Fruit fly (Drosophila melanogaster) whole organism, embryonic: Measurements from ENCODE around the gene Lcp65Ag3.

Experiments
- CG10431 ChIP-seq: fragments of 200-800 bp; sonication (Bioruptor generic); optimal IDR thresholded peaks from 3 replicates; lab custom pipeline; 2018; ENCODE audit warnings: missing biosample characterization, mild to moderate bottlenecking, missing genetic modification characterization
- CG10959 ChIP-seq: fragments of 200-800 bp; sonication (Bioruptor generic); IDR thresholded peaks from 2 replicates; pipeline ENCODE4 v1.3.6; 2022; ENCODE audit warnings: missing biosample characterization, missing genetic modification characterization
- CG11398 ChIP-seq: fragments of 200-800 bp; sonication (Bioruptor generic); optimal IDR thresholded peaks from 2 replicates; lab custom pipeline; 2016; ENCODE audit warnings: missing biosample characterization, missing genetic modification characterization
- CG11723 ChIP-seq: fragments of 200-800 bp; sonication (Bioruptor generic); optimal IDR thresholded peaks from 2 replicates; lab custom pipeline; 2017; ENCODE audit warnings: missing biosample characterization, mild to moderate bottlenecking, missing genetic modification characterization
- CG13123 ChIP-seq: fragments of 200-800 bp; sonication (Bioruptor generic); optimal IDR thresholded peaks from 2 replicates; lab custom pipeline; 2016; ENCODE audit warnings: missing biosample characterization, missing genetic modification characterization
- CG1602 ChIP-seq: fragments of 200-800 bp; sonication (Bioruptor generic); optimal IDR thresholded peaks from 3 replicates; lab custom pipeline; 2016; ENCODE audit warnings: missing biosample characterization, missing genetic modification characterization
- CG17568 ChIP-seq: fragments of 200-800 bp; sonication (Bioruptor generic); optimal IDR thresholded peaks from 2 replicates; lab custom pipeline; 2018; ENCODE audit warnings: missing biosample characterization, mild to moderate bottlenecking, missing genetic modification characterization, moderate library complexity
- CG2120 ChIP-seq: fragments of 200-800 bp; sonication (Bioruptor generic); optimal IDR thresholded peaks from 3 replicates; lab custom pipeline; 2016; ENCODE audit warnings: missing biosample characterization, missing genetic modification characterization
- CG30431 ChIP-seq: fragments of 200-800 bp; sonication (Bioruptor generic); optimal IDR thresholded peaks from 2 replicates; lab custom pipeline; 2017; ENCODE audit warnings: missing biosample characterization, missing genetic modification characterization
- CG33557 ChIP-seq: fragments of 200-800 bp; sonication (Bioruptor generic); optimal IDR thresholded peaks from 2 replicates; lab custom pipeline; 2019; ENCODE audit warnings: missing biosample characterization, mild to moderate bottlenecking, missing genetic modification characterization, moderate library complexity
- CG4282 ChIP-seq: fragments of 200-800 bp; sonication (Bioruptor generic); optimal IDR thresholded peaks from 2 replicates; lab custom pipeline; 2016; ENCODE audit warnings: missing biosample characterization, missing genetic modification characterization
- CG4360 ChIP-seq: fragments of 200-800 bp; sonication (Bioruptor generic); IDR thresholded peaks from 2 replicates; pipeline ENCODE4 v1.3.6; 2022; ENCODE audit warnings: missing biosample characterization, missing genetic modification characterization
- CG43689 ChIP-seq: fragments of 200-800 bp; sonication (Bioruptor generic); IDR thresholded peaks from 2 replicates; pipeline ENCODE4 v1.3.6; 2022; ENCODE audit warnings: missing biosample characterization, missing genetic modification characterization
- CG4424 ChIP-seq: fragments of 200-800 bp; sonication (Bioruptor generic); optimal IDR thresholded peaks from 3 replicates; lab custom pipeline; 2016; ENCODE audit warnings: missing biosample characterization, missing genetic modification characterization
- CG5180 ChIP-seq: fragments of 200-800 bp; sonication (Bioruptor generic); optimal IDR thresholded peaks from 3 replicates; lab custom pipeline; 2017; ENCODE audit warnings: missing biosample characterization, missing genetic modification characterization, mild to moderate bottlenecking, moderate library complexity, missing genetic modification reagents
- CG9797 ChIP-seq: fragments of 200-800 bp; sonication (Bioruptor generic); optimal IDR thresholded peaks from 3 replicates; lab custom pipeline; 2018; ENCODE audit warnings: missing biosample characterization, mild to moderate bottlenecking, missing genetic modification characterization
- CG9817 ChIP-seq: fragments of 200-800 bp; sonication (Bioruptor generic); optimal IDR thresholded peaks from 2 replicates; lab custom pipeline; 2018; ENCODE audit warnings: missing biosample characterization, mild to moderate bottlenecking, missing genetic modification characterization, moderate library complexity
- CrebB ChIP-seq: fragments of 200-800 bp; sonication (Bioruptor generic); optimal IDR thresholded peaks from 3 replicates; lab custom pipeline; 2018; ENCODE audit warnings: missing biosample characterization, mild to moderate bottlenecking, missing genetic modification characterization
- D ChIP-seq, 2 experiments: fragments of 200-800 bp in 1 of 2; fragments of >200 bp in 1 of 2; sonication (Bioruptor generic) in 1 of 2; optimal IDR thresholded peaks; 2 replicates in 1 of 2; 3 replicates in 1 of 2; lab custom pipeline; 2017; ENCODE audit warnings: mild to moderate bottlenecking in 1 of 2, missing biosample characterization in 1 of 2, missing genetic modification characterization in 1 of 2, missing genetic modification reagents in 1 of 2
- Dip2 ChIP-seq: fragments of 200-800 bp; sonication (Bioruptor generic); IDR thresholded peaks from 2 replicates; pipeline ENCODE4 v1.3.6; 2022; ENCODE audit warnings: missing biosample characterization, missing genetic modification characterization
- Drgx ChIP-seq: fragments of 200-800 bp; sonication (Bioruptor generic); IDR thresholded peaks from 2 replicates; pipeline ENCODE4 v1.3.6; 2022; ENCODE audit warnings: missing biosample characterization, missing genetic modification characterization
- Ets97D ChIP-seq: fragments of 200-800 bp; sonication (Bioruptor generic); optimal IDR thresholded peaks from 3 replicates; lab custom pipeline; 2016; ENCODE audit warnings: missing biosample characterization, missing genetic modification characterization
- Fer2 ChIP-seq: fragments of 200-800 bp; sonication (Bioruptor generic); optimal IDR thresholded peaks from 2 replicates; lab custom pipeline; 2018; ENCODE audit warnings: missing biosample characterization, mild to moderate bottlenecking, missing genetic modification characterization, moderate library complexity
- Gsc ChIP-seq: fragments of 200-800 bp; sonication (Bioruptor generic); IDR thresholded peaks from 2 replicates; pipeline ENCODE4 v1.3.6; 2022; ENCODE audit warnings: missing biosample characterization, missing genetic modification characterization
- HHEX ChIP-seq: fragments of 200-800 bp; sonication (Bioruptor generic); optimal IDR thresholded peaks from 3 replicates; lab custom pipeline; 2017; ENCODE audit warnings: missing biosample characterization, mild to moderate bottlenecking, missing genetic modification characterization, missing genetic modification reagents
- Hmx ChIP-seq: fragments of 200-800 bp; sonication (Bioruptor generic); optimal IDR thresholded peaks from 2 replicates; lab custom pipeline; 2016; ENCODE audit warnings: missing biosample characterization, missing genetic modification characterization
- MESR4 ChIP-seq: fragments of 200-800 bp; sonication (Bioruptor generic); optimal IDR thresholded peaks from 2 replicates; lab custom pipeline; 2018; ENCODE audit warnings: missing biosample characterization, mild to moderate bottlenecking, missing genetic modification characterization, moderate library complexity
- Nf-YB ChIP-seq: fragments of 200-800 bp; sonication (Bioruptor generic); optimal IDR thresholded peaks from 3 replicates; lab custom pipeline; 2019; ENCODE audit warnings: missing biosample characterization, mild to moderate bottlenecking, missing genetic modification characterization, moderate library complexity
- Optix ChIP-seq: fragments of 200-800 bp; sonication (Bioruptor generic); IDR thresholded peaks from 3 replicates; pipeline ENCODE4 v1.3.6; 2022; ENCODE audit warnings: missing biosample characterization, missing genetic modification characterization
- Rx ChIP-seq: fragments of 200-800 bp; sonication (Bioruptor generic); IDR thresholded peaks from 2 replicates; pipeline ENCODE4 v1.3.6; 2022; ENCODE audit warnings: missing biosample characterization, missing genetic modification characterization
- Six4 ChIP-seq: fragments of 200-800 bp; sonication (Bioruptor generic); optimal IDR thresholded peaks from 2 replicates; lab custom pipeline; 2016; ENCODE audit warnings: missing biosample characterization, missing genetic modification characterization
- aop ChIP-seq: fragments of 200-800 bp; sonication (Bioruptor generic); IDR thresholded peaks from 2 replicates; pipeline ENCODE4 v1.3.6; 2022; ENCODE audit warnings: missing biosample characterization, missing genetic modification characterization
- bab2 ChIP-seq: fragments of 200-800 bp; sonication (Bioruptor generic); optimal IDR thresholded peaks from 2 replicates; lab custom pipeline; 2016; ENCODE audit warnings: missing biosample characterization, missing genetic modification characterization
- bowl ChIP-seq: fragments of 200-800 bp; sonication (Bioruptor generic); IDR thresholded peaks from 2 replicates; pipeline ENCODE4 v1.3.6; 2022; ENCODE audit warnings: missing biosample characterization, missing genetic modification characterization
- cg ChIP-seq: fragments of 200-800 bp; sonication (Bioruptor generic); optimal IDR thresholded peaks from 3 replicates; lab custom pipeline; 2019; ENCODE audit warnings: missing biosample characterization, mild to moderate bottlenecking, missing genetic modification characterization, moderate library complexity
- corto ChIP-seq: fragments of 200-800 bp; sonication (Bioruptor generic); optimal IDR thresholded peaks from 2 replicates; lab custom pipeline; 2016; ENCODE audit warnings: missing biosample characterization, mild to moderate bottlenecking, missing genetic modification characterization, moderate library complexity
- dati ChIP-seq: fragments of 200-800 bp; sonication (Bioruptor generic); IDR thresholded peaks from 2 replicates; pipeline ENCODE4 v1.3.6; 2022; ENCODE audit warnings: missing biosample characterization, missing genetic modification characterization
- gem ChIP-seq: fragments of 200-800 bp; sonication (Bioruptor generic); optimal IDR thresholded peaks from 2 replicates; lab custom pipeline; 2019; ENCODE audit warnings: missing biosample characterization, mild to moderate bottlenecking, missing genetic modification characterization, moderate library complexity
- otp ChIP-seq: fragments of 200-800 bp; sonication (Bioruptor generic); IDR thresholded peaks from 3 replicates; pipeline ENCODE4, ENCODE4 v1.3.6; 2022; ENCODE audit warnings: missing biosample characterization, missing genetic modification characterization
- pita ChIP-seq: fragments of 200-800 bp; sonication (Bioruptor generic); optimal IDR thresholded peaks from 2 replicates; lab custom pipeline; 2017; ENCODE audit warnings: missing biosample characterization, mild to moderate bottlenecking, missing genetic modification characterization
- pzg ChIP-seq: fragments of 200-800 bp; sonication (Bioruptor generic); optimal IDR thresholded peaks from 3 replicates; lab custom pipeline; 2018; ENCODE audit warnings: missing biosample characterization, mild to moderate bottlenecking, missing genetic modification characterization, moderate library complexity
- repo ChIP-seq: fragments of 200-800 bp; sonication (Bioruptor generic); optimal IDR thresholded peaks from 2 replicates; lab custom pipeline; 2016; ENCODE audit warnings: missing biosample characterization, missing genetic modification characterization
- ro ChIP-seq: fragments of 200-800 bp; sonication (Bioruptor generic); IDR thresholded peaks from 2 replicates; pipeline ENCODE4 v1.3.6; 2022; ENCODE audit warnings: missing biosample characterization, missing genetic modification characterization
- row ChIP-seq: fragments of 200-800 bp; sonication (Bioruptor generic); IDR thresholded peaks from 3 replicates; pipeline ENCODE4 v1.3.6; 2022; ENCODE audit warnings: missing biosample characterization, missing genetic modification characterization
- sr ChIP-seq: fragments of 200-800 bp; sonication (Bioruptor generic); IDR thresholded peaks from 3 replicates; pipeline ENCODE4 v1.3.6; 2022; ENCODE audit warnings: missing biosample characterization, missing genetic modification characterization
- sug ChIP-seq: fragments of 200-800 bp; optimal IDR thresholded peaks from 2 replicates; lab custom pipeline; 2019; ENCODE audit warnings: missing biosample characterization, mild to moderate bottlenecking, missing genetic modification characterization, moderate library complexity
- trh ChIP-seq: fragments of 200-800 bp; sonication (Bioruptor generic); optimal IDR thresholded peaks from 2 replicates; lab custom pipeline; 2016; ENCODE audit warnings: missing biosample characterization, missing genetic modification characterization
- tup ChIP-seq: fragments of 200-800 bp; sonication (Bioruptor generic); optimal IDR thresholded peaks from 2 replicates; lab custom pipeline; 2016; ENCODE audit warnings: missing biosample characterization, mild to moderate bottlenecking, missing genetic modification characterization, moderate library complexity

The Lcp65Ag3 gene

dm6 chr3L:6125409-6125689 is 5.4 kb downstream of the Lcp65Ag3 start:
- no peak for TF ChIP-seq cg (GFP tag; lab: Kevin White, UChicago)
- TF ChIP-seq CG5180 (GFP tag; lab: Kevin White, UChicago), result peak; percentile 75
- TF ChIP-seq sug (tag; lab: Kevin White, UChicago), result no peak
- TF ChIP-seq row (GFP tag; lab: Robert Waterston, UW), result no peak
- peak; percentile 60 for TF ChIP-seq D (optimal IDR thresholded peaks at IDR 0.05; lab: Kevin White, UChicago)
- no peak for TF ChIP-seq D (GFP tag; optimal IDR thresholded peaks at IDR 0.05; lab: Kevin White, UChicago)
- no peak for TF ChIP-seq ro (GFP tag; lab: Robert Waterston, UW)
- TF ChIP-seq, all 482 proteins: peak for 2

- no peak for TF ChIP-seq tup (GFP tag; lab: Kevin White, UChicago)
- TF ChIP-seq Dip2 (GFP tag; lab: Robert Waterston, UW), result no peak
- TF ChIP-seq CG33557, result peak; percentile 50
- peak; percentile 55 for TF ChIP-seq CG11398 (GFP tag; lab: Kevin White, UChicago)
- TF ChIP-seq CrebB (tag; lab: Kevin White, UChicago), result peak; percentile 65
- TF ChIP-seq sr (GFP tag; lab: Robert Waterston, UW), result peak; percentile 93
- TF ChIP-seq pita (GFP tag; lab: Kevin White, UChicago), result peak; percentile 74
- no peak for TF ChIP-seq Gsc (GFP tag; lab: Robert Waterston, UW)
- TF ChIP-seq CG30431 (GFP tag; lab: Kevin White, UChicago), result peak; percentile 56
- peak; percentile 20 for TF ChIP-seq Fer2 (tag; lab: Kevin White, UChicago)
- TF ChIP-seq bowl (GFP tag; lab: Robert Waterston, UW), result peak; percentile 61; the same call in 1 of the 2 replicates
- no peak for TF ChIP-seq Drgx (GFP tag; lab: Robert Waterston, UW)
- peak; percentile 45 for TF ChIP-seq Nf-YB
- no peak for TF ChIP-seq aop (GFP tag; lab: Robert Waterston, UW)
- peak; percentile 46 for TF ChIP-seq Six4
- TF ChIP-seq CG13123, result peak; percentile 24
- peak; percentile 54 for TF ChIP-seq CG10431 (GFP tag; lab: Kevin White, UChicago)
- peak; percentile 53 for TF ChIP-seq CG4360 (GFP tag; lab: Robert Waterston, UW)
- peak; percentile 64 for TF ChIP-seq repo
- peak; percentile 79 for TF ChIP-seq CG17568
- TF ChIP-seq CG43689 (GFP tag; lab: Robert Waterston, UW), result peak; percentile 71
- peak; percentile 85 for TF ChIP-seq CG4424 (GFP tag; lab: Kevin White, UChicago)
- TF ChIP-seq otp, result peak; percentile 92
- peak; percentile 30 for TF ChIP-seq trh
- peak; percentile 69; the same call in 1 of the 2 replicates for TF ChIP-seq CG10959 (GFP tag; lab: Robert Waterston, UW)
- TF ChIP-seq Hmx (GFP tag; lab: Kevin White, UChicago), result no peak
- peak; percentile 81 for TF ChIP-seq Rx (GFP tag; lab: Robert Waterston, UW)
- TF ChIP-seq Ets97D, result peak; percentile 99
- TF ChIP-seq CG4282 (GFP tag; lab: Kevin White, UChicago), result no peak
- peak; percentile 29 for TF ChIP-seq CG9797 (GFP tag; lab: Kevin White, UChicago)
- TF ChIP-seq CG1602 (GFP tag; lab: Kevin White, UChicago), result no peak
- TF ChIP-seq CG9817 (tag; lab: Kevin White, UChicago), result peak; percentile 70
- TF ChIP-seq gem (tag; lab: Kevin White, UChicago), result peak; percentile 42
- TF ChIP-seq CG2120 (GFP tag; lab: Kevin White, UChicago), result no peak
- peak; percentile 18 for TF ChIP-seq MESR4 (GFP tag; lab: Kevin White, UChicago)
- TF ChIP-seq bab2 (GFP tag; lab: Kevin White, UChicago), result peak; percentile 42
- peak; percentile 40 for TF ChIP-seq CG11723 (GFP tag; lab: Kevin White, UChicago)
- no peak for TF ChIP-seq corto (GFP tag; lab: Kevin White, UChicago)
- TF ChIP-seq HHEX (GFP tag; lab: Kevin White, UChicago), result peak; percentile 87
- TF ChIP-seq dati (GFP tag; lab: Robert Waterston, UW), result peak; percentile 83
- TF ChIP-seq pzg, result peak; percentile 17
- no peak for TF ChIP-seq Optix (GFP tag; lab: Robert Waterston, UW)
These were observed 6.0 kb downstream of the Lcp65Ag3 start for dm6 chr3L:6124616-6125408.
